Fruit fly (Drosophila melanogaster) whole organism, embryonic: Measurements from ENCODE around the gene CG5902.

Source experiments
- ATbp ChIP-seq: fragments of 200-800 bp; sonication (Bioruptor generic); optimal IDR thresholded peaks from 2 replicates; lab custom pipeline; 2017; ENCODE audit warnings: missing biosample characterization, mild to moderate bottlenecking, missing genetic modification characterization, missing genetic modification reagents
- B-H2 ChIP-seq: fragments of 200-800 bp; sonication (Bioruptor generic); optimal IDR thresholded peaks from 2 replicates; lab custom pipeline; 2018; ENCODE audit warnings: missing biosample characterization, mild to moderate bottlenecking, missing genetic modification characterization
- Bdp1 ChIP-seq: fragments of 200-800 bp; sonication (Bioruptor generic); optimal IDR thresholded peaks from 3 replicates; lab custom pipeline; 2016; ENCODE audit warnings: missing biosample characterization, missing genetic modification characterization
- CG10565 ChIP-seq: fragments of 200-800 bp; sonication (Bioruptor generic); optimal IDR thresholded peaks from 3 replicates; lab custom pipeline; 2016; ENCODE audit warnings: missing biosample characterization, mild to moderate bottlenecking, missing genetic modification characterization
- CG11247 ChIP-seq: fragments of 200-800 bp; sonication (Bioruptor generic); IDR thresholded peaks from 2 replicates; pipeline ENCODE4 v1.3.6; 2022; ENCODE audit warnings: missing biosample characterization, missing genetic modification characterization
- CG12769 ChIP-seq: fragments of 200-800 bp; sonication (Bioruptor generic); optimal IDR thresholded peaks from 2 replicates; lab custom pipeline; 2019; ENCODE audit warnings: missing biosample characterization, mild to moderate bottlenecking, missing genetic modification characterization, moderate library complexity
- CG13123 ChIP-seq: fragments of 200-800 bp; sonication (Bioruptor generic); optimal IDR thresholded peaks from 2 replicates; lab custom pipeline; 2016; ENCODE audit warnings: missing biosample characterization, missing genetic modification characterization
- CG14014 ChIP-seq: fragments of 200-800 bp; sonication (Bioruptor generic); IDR thresholded peaks from 2 replicates; pipeline ENCODE4 v1.3.6; 2022; ENCODE audit warnings: missing biosample characterization, missing genetic modification characterization
- CG14441 ChIP-seq: fragments of 200-800 bp; sonication (Bioruptor generic); IDR thresholded peaks from 2 replicates; pipeline ENCODE4 v1.3.6; 2022; ENCODE audit warnings: missing biosample characterization, missing genetic modification characterization
- CG17568 ChIP-seq: fragments of 200-800 bp; sonication (Bioruptor generic); optimal IDR thresholded peaks from 2 replicates; lab custom pipeline; 2018; ENCODE audit warnings: missing biosample characterization, mild to moderate bottlenecking, missing genetic modification characterization, moderate library complexity
- CG31224 ChIP-seq: fragments of 200-800 bp; sonication (Bioruptor generic); IDR thresholded peaks from 2 replicates; pipeline ENCODE4 v1.3.6; 2022; ENCODE audit warnings: missing biosample characterization, missing genetic modification characterization
- CG3838 ChIP-seq: fragments of 200-800 bp; sonication (Bioruptor generic); optimal IDR thresholded peaks from 3 replicates; lab custom pipeline; 2016; ENCODE audit warnings: missing biosample characterization, missing genetic modification characterization
- CG7963 ChIP-seq: fragments of 200-800 bp; sonication (Bioruptor generic); IDR thresholded peaks from 3 replicates; pipeline ENCODE4 v1.3.6; 2022; ENCODE audit warnings: missing biosample characterization, missing genetic modification characterization; ENCODE audit not compliant: partially characterized antibody
- CG9817 ChIP-seq: fragments of 200-800 bp; sonication (Bioruptor generic); optimal IDR thresholded peaks from 2 replicates; lab custom pipeline; 2018; ENCODE audit warnings: missing biosample characterization, mild to moderate bottlenecking, missing genetic modification characterization, moderate library complexity
- Dad ChIP-seq: fragments of 200-800 bp; sonication (Bioruptor generic); optimal IDR thresholded peaks from 3 replicates; lab custom pipeline; 2016; ENCODE audit warnings: missing biosample characterization, missing genetic modification characterization
- Doc2 ChIP-seq: fragments of 200-800 bp; sonication (Bioruptor generic); IDR thresholded peaks from 2 replicates; pipeline ENCODE4 v1.3.6; 2022; ENCODE audit warnings: missing biosample characterization, missing genetic modification characterization
- Doc3 ChIP-seq: fragments of 200-800 bp; sonication (Bioruptor generic); IDR thresholded peaks from 3 replicates; pipeline ENCODE4 v1.3.6; 2022; ENCODE audit warnings: missing biosample characterization, missing genetic modification characterization; ENCODE audit not compliant: partially characterized antibody
- E2f2 ChIP-seq: fragments of 200-800 bp; sonication (Bioruptor generic); IDR thresholded peaks from 2 replicates; pipeline ENCODE4 v1.3.6; 2022; ENCODE audit warnings: missing biosample characterization, missing genetic modification characterization
- HmgD ChIP-seq: fragments of 200-800 bp; sonication (Bioruptor generic); optimal IDR thresholded peaks from 3 replicates; lab custom pipeline; 2016; ENCODE audit warnings: missing biosample characterization, missing genetic modification characterization
- Hr78 ChIP-seq, 2 experiments: fragments of 200-800 bp in 1 of 2; fragments of >200 bp in 1 of 2; sonication (Bioruptor generic) in 1 of 2; optimal IDR thresholded peaks; 2 replicates each; lab custom pipeline; 2017 to 2019; ENCODE audit warnings: missing biosample characterization in 2 of 2, missing genetic modification characterization in 2 of 2, mild to moderate bottlenecking in 1 of 2, moderate library complexity in 1 of 2
- Hsf ChIP-seq: fragments of 200-800 bp; sonication (Bioruptor generic); optimal IDR thresholded peaks from 3 replicates; lab custom pipeline; 2016; ENCODE audit warnings: missing biosample characterization, missing genetic modification characterization
- Lim3 ChIP-seq: fragments of 200-800 bp; sonication (Bioruptor generic); IDR thresholded peaks from 2 replicates; pipeline ENCODE4 v1.3.6; 2022; ENCODE audit warnings: missing biosample characterization, missing genetic modification characterization
- NC2α ChIP-seq: fragments of 200-800 bp; sonication (Bioruptor generic); optimal IDR thresholded peaks from 2 replicates; lab custom pipeline; 2016; ENCODE audit warnings: missing biosample characterization, missing genetic modification characterization
- Pdp1 ChIP-seq, 2 experiments: fragments of 200-800 bp; sonication (Bioruptor generic); optimal IDR thresholded peaks; 3 replicates each; lab custom pipeline; 2016; ENCODE audit warnings: missing biosample characterization in 2 of 2, missing genetic modification characterization in 2 of 2, mild to moderate bottlenecking in 1 of 2, moderate library complexity in 1 of 2
- Poxn ChIP-seq: fragments of 200-800 bp; sonication (Bioruptor generic); IDR thresholded peaks from 2 replicates; pipeline ENCODE4 v1.3.6; 2022; ENCODE audit warnings: missing biosample characterization, missing genetic modification characterization
- Ssrp ChIP-seq: fragments of 200-800 bp; sonication (Bioruptor generic); optimal IDR thresholded peaks from 2 replicates; lab custom pipeline; 2018; ENCODE audit warnings: missing biosample characterization, mild to moderate bottlenecking, missing genetic modification characterization, moderate library complexity
- ac ChIP-seq: fragments of 200-800 bp; sonication (Bioruptor generic); optimal IDR thresholded peaks from 3 replicates; lab custom pipeline; 2017; ENCODE audit warnings: missing biosample characterization, mild to moderate bottlenecking, missing genetic modification characterization
- chn ChIP-seq: fragments of 200-800 bp; sonication (Bioruptor generic); optimal IDR thresholded peaks from 2 replicates; lab custom pipeline; 2016; ENCODE audit warnings: missing biosample characterization, missing genetic modification characterization
- ci ChIP-seq: fragments of 200-800 bp; sonication (Bioruptor generic); IDR thresholded peaks from 3 replicates; pipeline ENCODE4 v1.3.6; 2022; ENCODE audit warnings: missing biosample characterization, missing genetic modification characterization
- dysf ChIP-seq: fragments of 200-800 bp; sonication (Bioruptor generic); IDR thresholded peaks from 3 replicates; pipeline ENCODE4 v1.3.6; 2022; ENCODE audit warnings: missing biosample characterization, missing genetic modification characterization
- eve ChIP-seq, 2 experiments: fragments of >200 bp; optimal IDR thresholded peaks; 2 replicates each; lab custom pipeline; 2017; ENCODE audit warnings: missing biosample characterization in 2 of 2, missing genetic modification characterization in 2 of 2
- ewg ChIP-seq: fragments of 200-800 bp; sonication (Bioruptor generic); optimal IDR thresholded peaks from 3 replicates; lab custom pipeline; 2017; ENCODE audit warnings: mild to moderate bottlenecking, missing biosample characterization, missing genetic modification reagents, missing genetic modification characterization
- gem ChIP-seq: fragments of 200-800 bp; sonication (Bioruptor generic); optimal IDR thresholded peaks from 2 replicates; lab custom pipeline; 2019; ENCODE audit warnings: missing biosample characterization, mild to moderate bottlenecking, missing genetic modification characterization, moderate library complexity
- grau ChIP-seq: fragments of 200-800 bp; optimal IDR thresholded peaks from 3 replicates; lab custom pipeline; 2019; ENCODE audit warnings: missing biosample characterization, mild to moderate bottlenecking, missing genetic modification characterization, moderate library complexity
- her ChIP-seq: fragments of 200-800 bp; sonication (Bioruptor generic); optimal IDR thresholded peaks from 2 replicates; lab custom pipeline; 2016; ENCODE audit warnings: missing biosample characterization, missing genetic modification characterization
- hkb ChIP-seq, 2 experiments: fragments of 200-800 bp in 1 of 2; fragments of >200 bp in 1 of 2; sonication (Bioruptor generic) in 1 of 2; IDR thresholded peaks in 1 of 2; optimal IDR thresholded peaks in 1 of 2; 2 replicates each; pipeline versions ENCODE4 v1.3.6 to Lab custom; 2017 to 2022; ENCODE audit warnings: missing biosample characterization in 1 of 2, missing genetic modification characterization in 1 of 2
- lab ChIP-seq: fragments of 200-800 bp; sonication (Bioruptor generic); optimal IDR thresholded peaks from 3 replicates; lab custom pipeline; 2017; ENCODE audit warnings: missing biosample characterization, missing genetic modification characterization, mild to moderate bottlenecking, moderate library complexity, missing genetic modification reagents
- pfk ChIP-seq: fragments of 200-800 bp; sonication (Bioruptor generic); optimal IDR thresholded peaks from 2 replicates; lab custom pipeline; 2018; ENCODE audit warnings: missing biosample characterization, mild to moderate bottlenecking, missing genetic modification characterization, moderate library complexity
- phol ChIP-seq: fragments of 200-800 bp; sonication (Bioruptor generic); optimal IDR thresholded peaks from 3 replicates; lab custom pipeline; 2018; ENCODE audit warnings: missing biosample characterization, mild to moderate bottlenecking, missing genetic modification characterization, moderate library complexity
- repo ChIP-seq: fragments of 200-800 bp; sonication (Bioruptor generic); optimal IDR thresholded peaks from 2 replicates; lab custom pipeline; 2016; ENCODE audit warnings: missing biosample characterization, missing genetic modification characterization
- salm ChIP-seq: fragments of 200-800 bp; sonication (Bioruptor generic); optimal IDR thresholded peaks from 2 replicates; lab custom pipeline; 2018; ENCODE audit warnings: missing biosample characterization, mild to moderate bottlenecking, missing genetic modification characterization
- sc ChIP-seq, 3 experiments: fragments of >200 bp in 2 of 3; fragments of 200-800 bp in 1 of 3; sonication (Bioruptor generic) in 1 of 3; optimal IDR thresholded peaks; 2 replicates in 2 of 3; 3 replicates in 1 of 3; lab custom pipeline; 2017; ENCODE audit warnings: mild to moderate bottlenecking in 1 of 3, missing biosample characterization in 1 of 3, missing genetic modification characterization in 1 of 3, missing genetic modification reagents in 1 of 3
- scrt ChIP-seq: fragments of 200-800 bp; sonication (Bioruptor generic); optimal IDR thresholded peaks from 2 replicates; lab custom pipeline; 2018; ENCODE audit warnings: missing biosample characterization, mild to moderate bottlenecking, missing genetic modification characterization, moderate library complexity
- slou ChIP-seq: fragments of 200-800 bp; sonication (Bioruptor generic); optimal IDR thresholded peaks from 3 replicates; lab custom pipeline; 2016; ENCODE audit warnings: missing biosample characterization, missing genetic modification characterization
- sna ChIP-seq: fragments of 200-800 bp; sonication (Bioruptor generic); IDR thresholded peaks from 2 replicates; pipeline ENCODE4 v1.3.6; 2022; ENCODE audit warnings: missing biosample characterization, missing genetic modification characterization; ENCODE audit not compliant: partially characterized antibody
- vnd ChIP-seq: fragments of 200-800 bp; sonication (Bioruptor generic); IDR thresholded peaks from 3 replicates; pipeline ENCODE4 v1.3.6; 2022; ENCODE audit warnings: missing biosample characterization, missing genetic modification characterization; ENCODE audit not compliant: partially characterized antibody
- yki ChIP-seq: fragments of >200 bp; optimal IDR thresholded peaks from 3 replicates; lab custom pipeline; 2018
- z ChIP-seq: fragments of 200-800 bp; sonication (Bioruptor generic); IDR thresholded peaks from 3 replicates; pipeline ENCODE4 v1.3.6; 2022; ENCODE audit warnings: missing biosample characterization, missing genetic modification characterization
- zen ChIP-seq: fragments of 200-800 bp; sonication (Bioruptor generic); optimal IDR thresholded peaks from 3 replicates; lab custom pipeline; 2018; ENCODE audit warnings: missing biosample characterization, mild to moderate bottlenecking, missing genetic modification characterization, moderate library complexity

The CG5902 gene

DNA sequence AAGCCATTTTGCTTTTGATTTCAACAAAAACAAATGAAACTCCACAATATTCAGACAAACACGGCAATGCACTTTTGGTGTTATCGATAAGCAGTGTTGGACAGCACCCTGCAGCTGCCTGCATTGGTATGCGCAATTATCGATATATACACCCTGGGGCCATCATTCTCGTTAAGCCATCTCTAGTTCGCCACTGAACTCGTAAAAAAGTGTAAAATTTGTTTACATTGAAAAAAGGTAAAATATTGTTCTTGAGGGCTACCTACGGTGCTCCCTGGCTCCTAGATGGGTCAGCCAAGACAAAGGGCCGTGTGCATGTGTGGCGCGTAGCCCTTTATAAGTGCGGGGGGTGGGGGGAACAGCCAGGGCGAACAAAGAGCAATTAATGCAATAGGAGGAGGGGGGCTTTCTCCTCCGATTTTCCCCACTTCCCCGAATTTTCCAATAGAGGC is at the start of gene CG5902, which contains the start of gene CG13603 (continued):
- TF ChIP-seq Lim3 (GFP tag; lab: Robert Waterston, UW) = no peak
- no peak for TF ChIP-seq gem (tag; lab: Kevin White, UChicago)
- no peak for TF ChIP-seq Ssrp (tag; lab: Kevin White, UChicago)
- TF ChIP-seq repo (GFP tag; lab: Kevin White, UChicago) = peak; percentile 67
- peak; percentile 72 for TF ChIP-seq vnd (GFP tag; lab: Robert Waterston, UW)
- TF ChIP-seq yki (lab: Kevin White, UChicago) = no peak
- no peak for TF ChIP-seq CG17568
- peak; percentile 23 for TF ChIP-seq CG13123 (GFP tag; lab: Kevin White, UChicago)
- peak; percentile 13; the same call in 1 of the 2 replicates for TF ChIP-seq CG14014
- peak; percentile 66 for TF ChIP-seq her (GFP tag; lab: Kevin White, UChicago)
- TF ChIP-seq Doc3 (GFP tag; lab: Robert Waterston, UW) = peak; percentile 66
- peak; percentile 25; the same call in 1 of the 2 replicates for TF ChIP-seq E2f2 (GFP tag; lab: Robert Waterston, UW)
- no peak for TF ChIP-seq salm (tag; lab: Kevin White, UChicago)
- no peak for TF ChIP-seq pfk (GFP tag; lab: Kevin White, UChicago)
- TF ChIP-seq Dad = peak; percentile 40
- peak; percentile 44 for TF ChIP-seq zen (tag; lab: Kevin White, UChicago)
- no peak for TF ChIP-seq ATbp (GFP tag; lab: Kevin White, UChicago)
- TF ChIP-seq Pdp1 (GFP tag; optimal IDR thresholded peaks at IDR 0.05; lab: Kevin White, UChicago) = peak in 1 of 2 experiments; percentile 39
- peak; percentile 69 for TF ChIP-seq phol (tag; lab: Kevin White, UChicago)
- TF ChIP-seq Bdp1 = no peak
- no peak for TF ChIP-seq CG12769 (tag; lab: Kevin White, UChicago)
- peak; percentile 60 for TF ChIP-seq HmgD (GFP tag; lab: Kevin White, UChicago)
- TF ChIP-seq hkb (optimal IDR thresholded peaks at IDR 0.05; lab: Kevin White, UChicago) = no peak
- TF ChIP-seq hkb (GFP tag; IDR thresholded peaks at IDR 0.05; lab: Robert Waterston, UW) = 0 out of 2 replicates have a peak, but pooled peaks have one; percentile 38
- no peak for TF ChIP-seq Poxn (GFP tag; lab: Robert Waterston, UW)
- TF ChIP-seq chn = peak; percentile 56
- no peak for TF ChIP-seq grau (tag; lab: Kevin White, UChicago)
- TF ChIP-seq CG31224 (GFP tag; lab: Robert Waterston, UW) = no peak
- no peak for TF ChIP-seq scrt (GFP tag; lab: Kevin White, UChicago)
- peak; percentile 30; the same call in 1 of the 2 replicates for TF ChIP-seq CG14441 (GFP tag; lab: Robert Waterston, UW)
- 0 out of 2 replicates have a peak, but pooled peaks have one; percentile 22 for TF ChIP-seq CG11247
- no peak for TF ChIP-seq slou
- TF ChIP-seq ewg (GFP tag; lab: Kevin White, UChicago) = peak; percentile 63
- peak; percentile 65 for TF ChIP-seq sna (GFP tag; lab: Robert Waterston, UW)
- no peak for TF ChIP-seq ac
- peak; percentile 59 for TF ChIP-seq Hsf
- no peak for TF ChIP-seq CG9817 (tag; lab: Kevin White, UChicago)
- no peak for TF ChIP-seq B-H2
- no peak for TF ChIP-seq CG10565
- TF ChIP-seq sc (optimal IDR thresholded peaks at IDR 0.05; lab: Kevin White, UChicago) = no peak
- TF ChIP-seq sc (GFP tag; optimal IDR thresholded peaks at IDR 0.05; lab: Kevin White, UChicago) = no peak
- TF ChIP-seq lab (GFP tag; lab: Kevin White, UChicago) = no peak
- TF ChIP-seq NC2α (GFP tag; lab: Kevin White, UChicago) = no peak
- TF ChIP-seq eve (GFP tag; optimal IDR thresholded peaks at IDR 0.05; lab: Kevin White, UChicago) = no peak
- TF ChIP-seq Hr78 (GFP tag; optimal IDR thresholded peaks at IDR 0.05; lab: Kevin White, UChicago) = no peak
- 0 out of 3 replicates have a peak, but pooled peaks have one; percentile 12 for TF ChIP-seq dysf
- no peak for TF ChIP-seq z (GFP tag; lab: Robert Waterston, UW)
- peak; percentile 71; the same call in 1 of the 3 replicates for TF ChIP-seq ci
- no peak for TF ChIP-seq CG3838 (GFP tag; lab: Kevin White, UChicago)
- TF ChIP-seq Doc2 = no peak
- TF ChIP-seq CG7963 (GFP tag; lab: Robert Waterston, UW) = peak; percentile 57; the same call in 1 of the 3 replicates
